Worm (Caenorhabditis elegans) whole organism, L3 larva: ENCODE measurements around the gene ZK616.5.

ENCODE experiments used
- R02D3.7 ChIP-seq: fragments of 150-350 bp; optimal IDR thresholded peaks from 2 replicates; lab custom pipeline; 2014; ENCODE audit warnings: missing biosample characterization, missing genetic modification characterization
- ceh-16 ChIP-seq: sonication (generic microtip); optimal IDR thresholded peaks from 2 replicates; lab custom pipeline; 2017; ENCODE audit warnings: missing biosample characterization, missing genetic modification characterization
- ceh-82 ChIP-seq: fragments of 150-350 bp; optimal IDR thresholded peaks from 2 replicates; lab custom pipeline; 2014; ENCODE audit warnings: missing biosample characterization, missing genetic modification characterization
- ceh-9 ChIP-seq: sonication (generic microtip); optimal IDR thresholded peaks from 2 replicates; lab custom pipeline; 2018; ENCODE audit warnings: missing biosample characterization, missing genetic modification characterization
- ztf-4 ChIP-seq: fragments of 150-350 bp; optimal IDR thresholded peaks from 2 replicates; lab custom pipeline; 2014; ENCODE audit warnings: missing biosample characterization, missing genetic modification characterization

DNA sequence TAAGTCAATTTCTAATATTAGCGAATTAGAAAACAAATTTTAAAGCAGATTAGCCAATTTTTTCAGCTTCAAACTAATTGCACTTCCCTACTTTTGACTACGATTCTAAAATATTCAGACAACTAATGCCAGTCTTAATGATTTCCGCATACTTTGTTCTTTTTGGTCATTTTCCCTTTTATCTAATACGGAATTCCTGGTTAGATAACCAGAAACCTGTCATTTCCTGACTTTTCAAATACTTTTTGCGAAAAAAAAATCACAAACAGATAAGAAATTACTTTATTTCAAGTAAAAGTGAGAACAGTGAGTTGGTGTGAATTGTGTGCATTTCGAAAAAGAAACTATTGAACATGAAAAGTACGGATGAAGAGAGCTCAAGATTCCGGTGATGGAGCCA lies 11.6 kb upstream of the ZK616.5 start:
- TF ChIP-seq ceh-82: no peak
- no peak for TF ChIP-seq R02D3.7
- TF ChIP-seq ztf-4: no peak
- TF ChIP-seq ceh-9: no peak
- no peak for TF ChIP-seq ceh-16 (tag; lab: Kevin White, UChicago)
